Worm (Caenorhabditis elegans) whole organism, L3 larva: ENCODE results near the gene T28F3.11.

Experiments used
- R02D3.7 ChIP-seq: fragments of 150-350 bp; optimal IDR thresholded peaks from 2 replicates; lab custom pipeline; 2014; ENCODE audit warnings: missing biosample characterization, missing genetic modification characterization
- ZK546.5 ChIP-seq: sonication (generic microtip); optimal IDR thresholded peaks from 2 replicates; lab custom pipeline; 2017; ENCODE audit warnings: missing biosample characterization, missing genetic modification characterization
- aly-2 ChIP-seq: fragments of 150-350 bp; optimal IDR thresholded peaks from 2 replicates; lab custom pipeline; 2014; ENCODE audit warnings: missing biosample characterization, missing genetic modification characterization
- ceh-16 ChIP-seq: sonication (generic microtip); optimal IDR thresholded peaks from 2 replicates; lab custom pipeline; 2017; ENCODE audit warnings: missing biosample characterization, missing genetic modification characterization
- ceh-28 ChIP-seq: fragments of 150-350 bp; optimal IDR thresholded peaks from 2 replicates; lab custom pipeline; 2014; ENCODE audit warnings: missing biosample characterization, missing genetic modification reagents, missing genetic modification characterization
- egl-27 ChIP-seq: sonication (generic microtip); optimal IDR thresholded peaks from 4 replicates; lab custom pipeline; 2017; ENCODE audit warnings: missing biosample characterization, missing genetic modification reagents, missing genetic modification characterization
- egl-5 ChIP-seq: fragments of 150-350 bp; optimal IDR thresholded peaks from 2 replicates; lab custom pipeline; 2017; ENCODE audit warnings: missing biosample characterization, missing genetic modification reagents, missing genetic modification characterization, inconsistent platforms
- elt-1 ChIP-seq: fragments of 150-350 bp; optimal IDR thresholded peaks from 2 replicates; lab custom pipeline; 2014; ENCODE audit warnings: missing biosample characterization, missing genetic modification characterization
- elt-2 ChIP-seq: sonication (generic microtip); optimal IDR thresholded peaks from 2 replicates; lab custom pipeline; 2016; ENCODE audit warnings: missing genetic modification reagents, mild to moderate bottlenecking, missing genetic modification characterization, missing compliant biosample characterization
- elt-3 ChIP-seq, 3 experiments: fragments of 150-350 bp in 1 of 3; sonication (generic microtip) in 2 of 3; optimal IDR thresholded peaks; 2 replicates in 2 of 3; 4 replicates in 1 of 3; lab custom pipeline; 2014 to 2017; ENCODE audit warnings: missing biosample characterization in 3 of 3, missing genetic modification characterization in 3 of 3
- fkh-10 ChIP-seq: sonication (generic microtip); optimal IDR thresholded peaks from 2 replicates; lab custom pipeline; 2017; ENCODE audit warnings: missing biosample characterization, missing genetic modification reagents, missing genetic modification characterization
- fkh-2 ChIP-seq: fragments of 150-350 bp; optimal IDR thresholded peaks from 2 replicates; lab custom pipeline; 2014; ENCODE audit warnings: missing biosample characterization, missing genetic modification reagents, missing genetic modification characterization
- fos-1 ChIP-seq: fragments of 150-350 bp; optimal IDR thresholded peaks from 2 replicates; lab custom pipeline; 2014; ENCODE audit warnings: missing biosample characterization, missing genetic modification characterization
- jun-1 ChIP-seq: fragments of 150-350 bp; optimal IDR thresholded peaks from 2 replicates; lab custom pipeline; 2014; ENCODE audit warnings: missing biosample characterization, missing genetic modification reagents, missing genetic modification characterization
- lin-15B ChIP-seq: fragments of 150-350 bp; optimal IDR thresholded peaks from 2 replicates; lab custom pipeline; 2014; ENCODE audit warnings: missing biosample characterization, missing genetic modification characterization
- lin-39 ChIP-seq: fragments of 150-350 bp; optimal IDR thresholded peaks from 2 replicates; lab custom pipeline; 2018; ENCODE audit warnings: missing biosample characterization, missing genetic modification reagents, missing genetic modification characterization
- lsy-12 ChIP-seq: sonication (generic microtip); optimal IDR thresholded peaks from 2 replicates; lab custom pipeline; 2016; ENCODE audit warnings: mild to moderate bottlenecking, missing genetic modification characterization, missing compliant biosample characterization
- mdl-1 ChIP-seq: fragments of 150-350 bp; optimal IDR thresholded peaks from 2 replicates; lab custom pipeline; 2014; ENCODE audit warnings: missing biosample characterization, missing genetic modification characterization
- nfya-1 ChIP-seq: sonication (generic microtip); optimal IDR thresholded peaks from 2 replicates; lab custom pipeline; 2017; ENCODE audit warnings: missing genetic modification characterization, mild to moderate bottlenecking, missing compliant biosample characterization, antibody characterized with exemption, moderate library complexity; ENCODE audit not compliant: insufficient read depth
- nhr-11 ChIP-seq: fragments of 150-350 bp; optimal IDR thresholded peaks from 2 replicates; lab custom pipeline; 2014; ENCODE audit warnings: missing biosample characterization, missing genetic modification characterization
- nhr-12 ChIP-seq: fragments of 150-350 bp; optimal IDR thresholded peaks from 2 replicates; lab custom pipeline; 2014; ENCODE audit warnings: missing biosample characterization, missing genetic modification characterization
- nhr-237 ChIP-seq: fragments of 150-350 bp; optimal IDR thresholded peaks from 2 replicates; lab custom pipeline; 2014; ENCODE audit warnings: missing biosample characterization, missing genetic modification characterization
- nhr-25 ChIP-seq: sonication (generic microtip); optimal IDR thresholded peaks from 2 replicates; lab custom pipeline; 2017; ENCODE audit warnings: missing biosample characterization, missing genetic modification characterization
- nhr-67 ChIP-seq: fragments of 150-350 bp; optimal IDR thresholded peaks from 2 replicates; lab custom pipeline; 2014; ENCODE audit warnings: missing biosample characterization, missing genetic modification characterization
- nhr-76 ChIP-seq: fragments of 150-350 bp; sonication (generic microtip); optimal IDR thresholded peaks from 5 replicates; lab custom pipeline; 2014; ENCODE audit warnings: missing biosample characterization, missing genetic modification characterization
- nhr-77 ChIP-seq: fragments of 150-350 bp; optimal IDR thresholded peaks from 2 replicates; lab custom pipeline; 2014; ENCODE audit warnings: missing biosample characterization, missing genetic modification characterization
- pqm-1 ChIP-seq: fragments of 150-350 bp; optimal IDR thresholded peaks from 2 replicates; lab custom pipeline; 2017; ENCODE audit warnings: missing biosample characterization, missing genetic modification characterization, inconsistent platforms
- sea-2 ChIP-seq: fragments of 150-350 bp; sonication (generic microtip); optimal IDR thresholded peaks from 4 replicates; lab custom pipeline; 2014; ENCODE audit warnings: missing biosample characterization, missing genetic modification reagents, missing genetic modification characterization
- snpc-4 ChIP-seq: fragments of 150-350 bp; optimal IDR thresholded peaks from 2 replicates; lab custom pipeline; 2014; ENCODE audit warnings: missing biosample characterization, missing genetic modification characterization
- tbx-2 ChIP-seq: sonication (generic microtip); optimal IDR thresholded peaks from 2 replicates; lab custom pipeline; 2016; ENCODE audit warnings: mild to moderate bottlenecking, missing genetic modification characterization, missing compliant biosample characterization
- unc-39 ChIP-seq: sonication (generic microtip); optimal IDR thresholded peaks from 4 replicates; lab custom pipeline; 2017; ENCODE audit warnings: missing biosample characterization, missing genetic modification characterization
- unc-62 ChIP-seq: fragments of 150-350 bp; sonication (generic microtip); optimal IDR thresholded peaks from 4 replicates; lab custom pipeline; 2014; ENCODE audit warnings: missing biosample characterization, missing genetic modification reagents, missing genetic modification characterization
- zag-1 ChIP-seq: fragments of 150-350 bp; optimal IDR thresholded peaks from 2 replicates; lab custom pipeline; 2014; ENCODE audit warnings: missing biosample characterization, missing genetic modification characterization
- ztf-11 ChIP-seq: fragments of 150-350 bp; optimal IDR thresholded peaks from 2 replicates; lab custom pipeline; 2014; ENCODE audit warnings: missing biosample characterization, missing genetic modification characterization

T28F3.11 gene

ce11 chrIV:17293679-17294078 is 2.2 kb upstream of the T28F3.11 start (continued):
- TF ChIP-seq nhr-12: no peak

- TF ChIP-seq nfya-1 (tag; lab: Kevin White, UChicago) (no peak), lsy-12 (tag; lab: Kevin White, UChicago) (no peak), pqm-1 (tag; lab: Kevin White, UChicago) (peak; percentile 55), fkh-2 (tag; lab: Kevin White, UChicago) (no peak), elt-1 (no peak), unc-39 (tag; lab: Kevin White, UChicago) (no peak), nhr-67 (tag; lab: Kevin White, UChicago) (no peak), nhr-237 (tag; lab: Kevin White, UChicago) (no peak), elt-2 (tag; lab: Kevin White, UChicago) (peak; percentile 59), jun-1 (no peak), nhr-76 (tag; lab: Kevin White, UChicago) (no peak), fos-1 (tag; lab: Kevin White, UChicago) (no peak), unc-62 (no peak), nhr-25 (no peak), nhr-77 (tag; lab: Kevin White, UChicago) (no peak), aly-2 (tag; lab: Kevin White, UChicago) (no peak), snpc-4 (tag; lab: Kevin White, UChicago) (no peak)
These were observed 1.6 kb upstream of the T28F3.11 start for ce11 chrIV:17293068-17293467.

DNA sequence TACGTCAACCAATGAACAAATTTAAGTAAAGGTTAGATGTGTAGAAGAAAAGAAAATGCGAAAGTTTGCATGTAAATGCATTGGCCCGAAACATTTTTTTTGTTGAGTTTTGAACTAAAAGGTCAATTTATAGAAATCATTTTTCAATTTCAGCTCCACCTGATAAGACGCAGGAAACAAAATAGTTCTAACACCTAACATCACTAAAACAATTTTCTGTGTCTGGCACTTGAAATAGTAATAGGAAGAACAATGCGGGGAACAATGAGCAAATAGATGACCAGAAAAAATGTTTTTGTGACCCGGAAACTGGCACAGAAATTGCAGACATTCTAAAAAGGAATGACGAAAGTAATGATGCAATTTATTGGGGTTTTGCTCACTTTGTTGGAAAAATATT is 871 bp upstream of the T28F3.11 start:
- no peak for TF ChIP-seq tbx-2 (tag; lab: Kevin White, UChicago)
- TF ChIP-seq nhr-76 (tag; lab: Kevin White, UChicago): no peak
- no peak for TF ChIP-seq lin-15B
- TF ChIP-seq elt-3 (tag; optimal IDR thresholded peaks at IDR 0.05; lab: Kevin White, UChicago): no peak
- no peak for TF ChIP-seq egl-27
- TF ChIP-seq nfya-1 (tag; lab: Kevin White, UChicago): no peak
- no peak for TF ChIP-seq lsy-12 (tag; lab: Kevin White, UChicago)
- TF ChIP-seq elt-2 (tag; lab: Kevin White, UChicago): peak; percentile 59
- TF ChIP-seq sea-2: no peak
- TF ChIP-seq pqm-1 (tag; lab: Kevin White, UChicago): peak; percentile 72
- no peak for TF ChIP-seq ceh-28
- TF ChIP-seq ztf-11 (tag; lab: Kevin White, UChicago): no peak

- TF ChIP-seq egl-5 (peak; percentile 13), unc-39 (tag; lab: Kevin White, UChicago) (no peak), snpc-4 (tag; lab: Kevin White, UChicago) (no peak), ztf-11 (tag; lab: Kevin White, UChicago) (no peak), elt-2 (tag; lab: Kevin White, UChicago) (peak; percentile 3), ceh-28 (no peak), zag-1 (tag; lab: Kevin White, UChicago) (no peak)
These were observed 3.4 kb downstream of the T28F3.11 start, which contains the start of gene zipt-7.1 for ce11 chrIV:17287908-17288675. zipt-7.1 (minus strand) TSS chrIV:17288139.

- TF ChIP-seq fkh-10 (GFP tag; lab: Kevin White, UChicago) (peak; percentile 33), nfya-1 (tag; lab: Kevin White, UChicago) (peak; percentile 49), ZK546.5 (tag; lab: Kevin White, UChicago) (no peak), lin-39 (tag; lab: Kevin White, UChicago) (peak; percentile 35), nhr-12 (no peak), snpc-4 (tag; lab: Kevin White, UChicago) (peak; percentile 29)
These were observed 6.2 kb downstream of the T28F3.11 start for ce11 chrIV:17285263-17285662.

DNA sequence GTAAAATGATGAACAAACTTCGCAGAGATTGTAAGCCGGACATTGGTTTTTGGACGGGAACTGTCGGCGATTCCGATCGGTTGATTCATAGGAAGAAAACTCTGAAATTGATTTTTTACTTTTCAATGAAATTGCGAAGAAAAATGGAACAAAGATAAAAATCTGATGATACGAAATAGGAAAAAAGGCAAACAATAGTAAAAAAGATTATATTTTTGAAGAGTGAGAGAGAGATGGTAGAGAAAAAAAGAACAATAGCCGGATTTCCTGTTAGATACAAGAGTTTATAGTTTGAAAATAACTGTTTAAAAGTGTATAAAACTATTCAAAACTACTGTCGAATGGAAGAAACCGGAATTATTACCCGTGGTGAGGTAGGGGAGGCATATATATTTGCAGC is 7.4 kb downstream of the T28F3.11 start, which contains the start of gene nra-1:
Gene nra-1, minus strand, starts transcription at position 101 of the 400 bp plus-strand sequence.
- TF ChIP-seq R02D3.7: no peak
- no peak for TF ChIP-seq lin-39 (tag; lab: Kevin White, UChicago)
- no peak for TF ChIP-seq fkh-2 (tag; lab: Kevin White, UChicago)
- no peak for TF ChIP-seq nhr-25
- no peak for TF ChIP-seq tbx-2 (tag; lab: Kevin White, UChicago)
- no peak for TF ChIP-seq nhr-11 (tag; lab: Kevin White, UChicago)
- TF ChIP-seq nhr-67 (tag; lab: Kevin White, UChicago): no peak
- TF ChIP-seq ceh-16 (tag; lab: Kevin White, UChicago): no peak
- no peak for TF ChIP-seq elt-1
- no peak for TF ChIP-seq mdl-1 (tag; lab: Kevin White, UChicago)
- TF ChIP-seq nhr-237 (tag; lab: Kevin White, UChicago): no peak
